Worm (Caenorhabditis elegans) whole organism, L2 larva: ENCODE measurements around the gene F39G3.5.

ENCODE experiments used
- ZK546.5 ChIP-seq: sonication (generic microtip); optimal IDR thresholded peaks from 2 replicates; lab custom pipeline; 2017; ENCODE audit warnings: missing biosample characterization, missing genetic modification characterization
- ceh-82 ChIP-seq: fragments of 150-350 bp; optimal IDR thresholded peaks from 2 replicates; lab custom pipeline; 2014; ENCODE audit warnings: missing biosample characterization, missing genetic modification characterization
- crh-2 ChIP-seq: sonication (generic microtip); optimal IDR thresholded peaks from 2 replicates; lab custom pipeline; 2017; ENCODE audit warnings: missing biosample characterization, missing genetic modification characterization
- egl-27 ChIP-seq: sonication (generic microtip); optimal IDR thresholded peaks from 3 replicates; lab custom pipeline; 2017; ENCODE audit warnings: missing biosample characterization, missing genetic modification reagents, missing genetic modification characterization
- elt-3 ChIP-seq: sonication (generic microtip); optimal IDR thresholded peaks from 2 replicates; lab custom pipeline; 2017; ENCODE audit warnings: missing biosample characterization, missing genetic modification characterization
- lsy-2 ChIP-seq, 2 experiments: fragments of 150-350 bp in 1 of 2; sonication (generic microtip) in 1 of 2; optimal IDR thresholded peaks; 2 replicates each; lab custom pipeline; 2014 to 2017; ENCODE audit warnings: missing biosample characterization in 2 of 2, missing genetic modification characterization in 2 of 2
- mdl-1 ChIP-seq, 2 experiments: fragments of 150-350 bp in 1 of 2; sonication (generic microtip) in 1 of 2; optimal IDR thresholded peaks; 2 replicates each; lab custom pipeline; 2017; ENCODE audit warnings: missing biosample characterization in 2 of 2, missing genetic modification characterization in 2 of 2
- nhr-12 ChIP-seq: fragments of 150-350 bp; optimal IDR thresholded peaks from 2 replicates; lab custom pipeline; 2014; ENCODE audit warnings: missing biosample characterization, missing genetic modification characterization
- nhr-77 ChIP-seq: fragments of 150-350 bp; optimal IDR thresholded peaks from 2 replicates; lab custom pipeline; 2014; ENCODE audit warnings: missing biosample characterization, missing genetic modification characterization
- skn-1 ChIP-seq: sonication (generic microtip); optimal IDR thresholded peaks from 2 replicates; lab custom pipeline; 2017; ENCODE audit warnings: missing biosample characterization, missing genetic modification characterization
- unc-62 ChIP-seq: fragments of 150-350 bp; optimal IDR thresholded peaks from 2 replicates; lab custom pipeline; 2014; ENCODE audit warnings: missing biosample characterization, missing genetic modification reagents, missing genetic modification characterization

- TF ChIP-seq nhr-77 (tag; lab: Kevin White, UChicago) (no peak), unc-62 (no peak), ceh-82 (tag; lab: Kevin White, UChicago) (no peak), egl-27 (tag; lab: Kevin White, UChicago) (no peak), crh-2 (no peak), skn-1 (tag; lab: Kevin White, UChicago) (no peak), nhr-12 (tag; lab: Kevin White, UChicago) (no peak), lsy-2 (tag; optimal IDR thresholded peaks at IDR 0.05; lab: Kevin White, UChicago) (no peak), mdl-1 (tag; optimal IDR thresholded peaks at IDR 0.05; lab: Kevin White, UChicago) (no peak), ZK546.5 (tag; lab: Kevin White, UChicago) (no peak), elt-3 (tag; lab: Kevin White, UChicago) (no peak)
Measured at ce11 chrV:4681670-4682069, 40.7 kb upstream of the F39G3.5 start, which contains the start of gene K03B4.4.
